Worm (Caenorhabditis elegans): Measurements from ENCODE around the gene Y41D4B.4.

The Y41D4B.4 gene

DNA sequence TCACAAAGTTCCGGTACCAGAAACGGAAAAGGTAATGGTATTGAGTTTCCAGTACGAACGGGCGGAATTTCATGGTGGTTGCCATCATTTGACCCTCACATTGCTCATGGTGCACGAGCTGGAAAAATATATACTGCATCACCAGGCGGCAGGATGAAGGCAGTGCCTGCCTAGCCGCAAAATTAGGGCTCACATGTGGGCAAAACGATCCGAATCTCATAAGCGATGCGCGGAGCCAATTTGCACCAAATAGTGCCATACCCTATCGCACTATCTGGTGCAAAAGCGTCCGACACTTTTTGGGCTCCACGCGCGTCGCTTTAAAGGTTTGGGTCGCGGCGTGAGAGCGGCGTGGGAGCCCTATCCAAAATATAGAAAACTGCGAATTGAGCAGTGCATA is 19.3 kb downstream of the Y41D4B.4 start:
- TF ChIP-seq drap-1 (GFP tag; optimal IDR thresholded peaks at IDR 0.05) (no peak), nhr-237 (tag; optimal IDR thresholded peaks at IDR 0.05) (no peak), ztf-11 (tag; optimal IDR thresholded peaks at IDR 0.05) (no peak), nhr-28 (tag; optimal IDR thresholded peaks at IDR 0.05) (no peak), ceh-39 (tag; optimal IDR thresholded peaks at IDR 0.05) (no peak), pha-4 (tag; optimal IDR thresholded peaks at IDR 0.05) (no peak), nhr-76 (tag; optimal IDR thresholded peaks at IDR 0.05) (no peak), mep-1 (tag; optimal IDR thresholded peaks at IDR 0.05) (no peak), blmp-1 (tag; optimal IDR thresholded peaks at IDR 0.05) (no peak), cnd-1 (tag; optimal IDR thresholded peaks at IDR 0.05) (no peak), bed-3 (GFP tag; optimal IDR thresholded peaks at IDR 0.05) (no peak), ceh-43 (GFP tag; optimal IDR thresholded peaks at IDR 0.05) (no peak)

DNA sequence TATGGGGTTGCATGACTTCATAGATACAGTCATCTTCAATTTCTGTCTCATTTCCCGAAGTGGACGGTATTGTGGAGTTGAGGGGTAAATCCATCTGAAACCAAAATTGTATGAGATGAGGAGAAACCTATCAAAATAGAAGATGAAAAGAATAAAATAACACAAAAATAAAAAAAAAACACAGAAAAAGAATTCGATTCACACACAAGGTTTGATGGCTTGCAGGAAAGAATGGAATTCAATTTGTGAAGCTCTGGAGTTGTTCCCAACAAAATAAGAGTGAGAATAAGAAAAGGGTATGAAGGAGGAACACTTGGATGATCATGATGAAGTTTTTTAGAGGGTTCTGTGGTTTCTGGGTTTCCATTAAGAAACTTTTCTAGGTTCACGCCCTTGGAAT is 22.2 kb downstream of the Y41D4B.4 start, which contains the start of gene Y41D4B.24:
TSS of gene Y41D4B.24 (minus strand) at position 101 of the 400 bp plus-strand sequence.
- TF ChIP-seq drap-1 (GFP tag; optimal IDR thresholded peaks at IDR 0.05) (no peak), ham-2 (GFP tag; optimal IDR thresholded peaks at IDR 0.05) (no peak), ces-1 (GFP tag; optimal IDR thresholded peaks at IDR 0.05) (no peak), nhr-76 (tag; optimal IDR thresholded peaks at IDR 0.05) (no peak), bed-3 (GFP tag; optimal IDR thresholded peaks at IDR 0.05) (no peak), nhr-12 (tag; optimal IDR thresholded peaks at IDR 0.05) (no peak), mls-2 (tag; optimal IDR thresholded peaks at IDR 0.05) (no peak), ztf-11 (tag; optimal IDR thresholded peaks at IDR 0.05) (no peak), cnd-1 (tag; optimal IDR thresholded peaks at IDR 0.05) (no peak), lin-13 (tag; optimal IDR thresholded peaks at IDR 0.05) (no peak), ceh-83 (GFP tag; optimal IDR thresholded peaks at IDR 0.05) (no peak), lin-32 (GFP tag; optimal IDR thresholded peaks at IDR 0.05) (no peak), tbx-8 (GFP tag; optimal IDR thresholded peaks at IDR 0.05) (no peak), flh-1 (GFP tag; optimal IDR thresholded peaks at IDR 0.05) (no peak), nhr-2 (tag; optimal IDR thresholded peaks at IDR 0.05) (no peak)

DNA sequence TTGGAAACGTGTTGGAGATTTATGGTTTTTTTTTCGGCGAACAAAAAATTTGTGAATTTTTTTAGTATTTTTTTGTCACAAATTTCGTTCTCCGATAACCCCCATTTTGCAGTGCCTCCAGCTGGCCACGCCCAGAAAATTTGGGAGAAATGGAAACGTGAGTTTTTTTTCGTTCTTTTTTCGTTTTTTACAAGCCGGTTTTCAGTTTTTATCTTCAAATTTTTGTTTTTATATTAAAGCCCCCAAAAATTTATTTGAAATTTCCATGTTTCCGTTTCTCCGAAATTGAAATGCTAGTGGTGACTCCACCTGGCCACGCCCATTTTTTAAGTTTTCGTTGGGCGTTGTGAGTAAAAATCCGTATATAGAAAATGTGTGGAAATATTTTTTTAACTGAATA is 27.2 kb downstream of the Y41D4B.4 start:
- TF ChIP-seq mls-2 (tag; optimal IDR thresholded peaks at IDR 0.05) (no peak), bed-3 (GFP tag; optimal IDR thresholded peaks at IDR 0.05) (no peak), flh-1 (GFP tag; optimal IDR thresholded peaks at IDR 0.05) (no peak), snpc-4 (tag; optimal IDR thresholded peaks at IDR 0.05) (no peak), nhr-12 (tag; optimal IDR thresholded peaks at IDR 0.05) (no peak), pha-4 (tag; optimal IDR thresholded peaks at IDR 0.05) (no peak), unc-62 (GFP tag; optimal IDR thresholded peaks at IDR 0.05) (no peak), drap-1 (GFP tag; optimal IDR thresholded peaks at IDR 0.05) (no peak), tbx-8 (GFP tag; optimal IDR thresholded peaks at IDR 0.05) (peak; percentile 34), unc-39 (tag; optimal IDR thresholded peaks at IDR 0.05) (no peak), ztf-11 (tag; optimal IDR thresholded peaks at IDR 0.05) (no peak), cnd-1 (tag; optimal IDR thresholded peaks at IDR 0.05) (peak; percentile 18), lsy-2 (tag; optimal IDR thresholded peaks at IDR 0.05) (no peak), ceh-39 (tag; optimal IDR thresholded peaks at IDR 0.05) (no peak), ceh-43 (GFP tag; optimal IDR thresholded peaks at IDR 0.05) (no peak), zip-8 (tag; optimal IDR thresholded peaks at IDR 0.05) (no peak), mab-5 (tag; optimal IDR thresholded peaks at IDR 0.05) (no peak), nhr-2 (tag; optimal IDR thresholded peaks at IDR 0.05) (no peak), sptf-1 (tag; optimal IDR thresholded peaks at IDR 0.05) (peak; percentile 70), lin-32 (GFP tag; optimal IDR thresholded peaks at IDR 0.05) (peak; percentile 8), elt-3 (tag; optimal IDR thresholded peaks at IDR 0.05) (no peak), nhr-76 (tag; optimal IDR thresholded peaks at IDR 0.05) (no peak), M03D4.4 (tag; optimal IDR thresholded peaks at IDR 0.05) (peak; percentile 6), mep-1 (tag; optimal IDR thresholded peaks at IDR 0.05) (no peak), hlh-1 (tag; optimal IDR thresholded peaks at IDR 0.05) (no peak), ham-2 (GFP tag; optimal IDR thresholded peaks at IDR 0.05) (no peak), nhr-28 (tag; optimal IDR thresholded peaks at IDR 0.05) (no peak), ces-1 (GFP tag; optimal IDR thresholded peaks at IDR 0.05) (no peak), nhr-237 (tag; optimal IDR thresholded peaks at IDR 0.05) (no peak), lin-13 (tag; optimal IDR thresholded peaks at IDR 0.05) (no peak)

- TF ChIP-seq ces-1 (GFP tag; optimal IDR thresholded peaks at IDR 0.05) (peak; percentile 63), ceh-39 (tag; optimal IDR thresholded peaks at IDR 0.05) (no peak)
These were observed 31.7 kb downstream of the Y41D4B.4 start for ce11 chrIV:1691651-1692050.

DNA sequence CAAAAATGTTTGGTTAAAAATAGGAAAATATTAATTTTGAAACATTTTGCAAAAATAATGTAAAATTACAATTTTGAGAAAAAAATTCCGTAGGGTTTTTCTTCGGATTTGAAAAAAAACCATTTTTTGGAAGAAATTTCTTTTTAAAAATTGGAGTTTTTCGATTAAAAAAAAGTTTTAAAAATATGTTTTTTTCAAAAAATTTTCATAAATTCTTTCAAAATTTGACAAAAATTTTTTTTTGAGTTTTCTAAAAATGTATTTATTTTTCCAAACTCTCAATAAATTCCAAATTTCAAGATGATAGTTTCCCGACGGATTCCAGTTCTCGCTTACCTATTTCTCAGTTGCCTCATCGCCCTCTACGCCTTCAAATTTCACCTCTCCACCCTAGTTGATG is 39.7 kb downstream of the Y41D4B.4 start, which contains the start of gene bus-2:
TSS of gene bus-2 (plus strand) at position 301 of the 400 bp plus-strand sequence.
- no peak for TF ChIP-seq elt-3 (tag; optimal IDR thresholded peaks at IDR 0.05)
- no peak for TF ChIP-seq zip-8 (tag; optimal IDR thresholded peaks at IDR 0.05)
- TF ChIP-seq sptf-1 (tag; optimal IDR thresholded peaks at IDR 0.05): no peak
- TF ChIP-seq lsy-2 (tag; optimal IDR thresholded peaks at IDR 0.05): no peak
- no peak for TF ChIP-seq pha-4 (tag; optimal IDR thresholded peaks at IDR 0.05)
- TF ChIP-seq mab-5 (tag; optimal IDR thresholded peaks at IDR 0.05): no peak
- no peak for TF ChIP-seq unc-39 (tag; optimal IDR thresholded peaks at IDR 0.05)
- no peak for TF ChIP-seq hlh-1 (tag; optimal IDR thresholded peaks at IDR 0.05)
- no peak for TF ChIP-seq unc-120 (tag; optimal IDR thresholded peaks at IDR 0.05; ENCODE audit: poor library complexity, severe bottlenecking)
- no peak for TF ChIP-seq nhr-237 (tag; optimal IDR thresholded peaks at IDR 0.05)
